Fruit fly (Drosophila melanogaster) whole organism, embryonic: Measurements from ENCODE around the gene Prx4.

Experiments used
- Ada2b ChIP-seq: fragments of 200-800 bp; sonication (Bioruptor generic); IDR thresholded peaks from 2 replicates; pipeline ENCODE4 v1.3.6; 2022; ENCODE audit warnings: missing biosample characterization, missing genetic modification characterization
- Adf1 ChIP-seq: fragments of 200-800 bp; sonication (Bioruptor generic); IDR thresholded peaks from 2 replicates; pipeline ENCODE4 v1.3.6; 2022; ENCODE audit warnings: missing biosample characterization, missing genetic modification characterization
- CG10321 ChIP-seq: fragments of 200-800 bp; sonication (Bioruptor generic); IDR thresholded peaks from 2 replicates; pipeline ENCODE4 v1.3.6; 2022; ENCODE audit warnings: missing biosample characterization, missing genetic modification characterization
- CG11695 ChIP-seq: fragments of 200-800 bp; sonication (Bioruptor generic); IDR thresholded peaks from 3 replicates; pipeline ENCODE4 v1.3.6; 2022; ENCODE audit warnings: missing biosample characterization, missing genetic modification characterization
- CG12299 ChIP-seq: fragments of 200-800 bp; sonication (Bioruptor generic); optimal IDR thresholded peaks from 2 replicates; lab custom pipeline; 2018; ENCODE audit warnings: missing biosample characterization, mild to moderate bottlenecking, missing genetic modification characterization
- CG12744 ChIP-seq: fragments of 200-800 bp; sonication (Bioruptor generic); optimal IDR thresholded peaks from 2 replicates; lab custom pipeline; 2016; ENCODE audit warnings: missing biosample characterization, missing genetic modification characterization
- CG13624 ChIP-seq: fragments of 200-800 bp; sonication (Bioruptor generic); optimal IDR thresholded peaks from 2 replicates; lab custom pipeline; 2016; ENCODE audit warnings: missing biosample characterization, missing genetic modification characterization
- CG13775 ChIP-seq: fragments of 200-800 bp; sonication (Bioruptor generic); optimal IDR thresholded peaks from 3 replicates; lab custom pipeline; 2017; ENCODE audit warnings: missing biosample characterization, mild to moderate bottlenecking, missing genetic modification characterization
- CG15269 ChIP-seq: fragments of 200-800 bp; sonication (Bioruptor generic); optimal IDR thresholded peaks from 2 replicates; lab custom pipeline; 2018; ENCODE audit warnings: missing biosample characterization, mild to moderate bottlenecking, missing genetic modification characterization, moderate library complexity
- CG17361 ChIP-seq: fragments of 200-800 bp; sonication (Bioruptor generic); IDR thresholded peaks from 3 replicates; pipeline ENCODE4 v1.3.6; 2022; ENCODE audit warnings: missing biosample characterization, missing genetic modification characterization
- CG1832 ChIP-seq: fragments of 200-800 bp; sonication (Bioruptor generic); optimal IDR thresholded peaks from 2 replicates; lab custom pipeline; 2017; ENCODE audit warnings: missing biosample characterization, mild to moderate bottlenecking, missing genetic modification characterization, inconsistent platforms
- CG18599 ChIP-seq: fragments of 200-800 bp; sonication (Bioruptor generic); optimal IDR thresholded peaks from 3 replicates; lab custom pipeline; 2017; ENCODE audit warnings: missing biosample characterization, missing genetic modification characterization, mild to moderate bottlenecking, moderate library complexity, missing genetic modification reagents
- CG2875 ChIP-seq: fragments of 200-800 bp; sonication (Bioruptor generic); optimal IDR thresholded peaks from 2 replicates; lab custom pipeline; 2017; ENCODE audit warnings: missing biosample characterization, mild to moderate bottlenecking, missing genetic modification characterization, missing genetic modification reagents
- CG3065 ChIP-seq: fragments of 200-800 bp; sonication (Bioruptor generic); optimal IDR thresholded peaks from 2 replicates; lab custom pipeline; 2016; ENCODE audit warnings: missing biosample characterization, missing genetic modification characterization
- CG33557 ChIP-seq: fragments of 200-800 bp; sonication (Bioruptor generic); optimal IDR thresholded peaks from 2 replicates; lab custom pipeline; 2019; ENCODE audit warnings: missing biosample characterization, mild to moderate bottlenecking, missing genetic modification characterization, moderate library complexity
- CG4282 ChIP-seq: fragments of 200-800 bp; sonication (Bioruptor generic); optimal IDR thresholded peaks from 2 replicates; lab custom pipeline; 2016; ENCODE audit warnings: missing biosample characterization, missing genetic modification characterization
- CG7372 ChIP-seq: fragments of 200-800 bp; sonication (Bioruptor generic); IDR thresholded peaks from 2 replicates; pipeline ENCODE4 v1.3.6; 2022; ENCODE audit warnings: missing biosample characterization, missing genetic modification characterization
- CG7556 ChIP-seq: fragments of 200-800 bp; sonication (Bioruptor generic); optimal IDR thresholded peaks from 2 replicates; lab custom pipeline; 2017; ENCODE audit warnings: missing biosample characterization, mild to moderate bottlenecking, missing genetic modification characterization
- CG8765 ChIP-seq: fragments of 200-800 bp; sonication (Bioruptor generic); IDR thresholded peaks from 2 replicates; pipeline ENCODE4 v1.3.6; 2022; ENCODE audit warnings: missing biosample characterization, missing genetic modification characterization
- CG8944 ChIP-seq: fragments of 200-800 bp; sonication (Bioruptor generic); optimal IDR thresholded peaks from 3 replicates; lab custom pipeline; 2016; ENCODE audit warnings: missing biosample characterization, missing genetic modification characterization
- CrebB ChIP-seq: fragments of 200-800 bp; sonication (Bioruptor generic); optimal IDR thresholded peaks from 3 replicates; lab custom pipeline; 2018; ENCODE audit warnings: missing biosample characterization, mild to moderate bottlenecking, missing genetic modification characterization
- D19B ChIP-seq: fragments of 200-800 bp; sonication (Bioruptor generic); optimal IDR thresholded peaks from 2 replicates; lab custom pipeline; 2017; ENCODE audit warnings: missing biosample characterization, mild to moderate bottlenecking, missing genetic modification characterization
- Deaf1 ChIP-seq: fragments of 200-800 bp; optimal IDR thresholded peaks from 3 replicates; lab custom pipeline; 2019; ENCODE audit warnings: missing biosample characterization, mild to moderate bottlenecking, missing genetic modification characterization, moderate library complexity
- Gsc ChIP-seq: fragments of 200-800 bp; sonication (Bioruptor generic); IDR thresholded peaks from 2 replicates; pipeline ENCODE4 v1.3.6; 2022; ENCODE audit warnings: missing biosample characterization, missing genetic modification characterization
- Myb ChIP-seq: fragments of 200-800 bp; sonication (Bioruptor generic); optimal IDR thresholded peaks from 2 replicates; lab custom pipeline; 2016; ENCODE audit warnings: missing biosample characterization, missing genetic modification characterization
- NC2α ChIP-seq: fragments of 200-800 bp; sonication (Bioruptor generic); optimal IDR thresholded peaks from 2 replicates; lab custom pipeline; 2016; ENCODE audit warnings: missing biosample characterization, missing genetic modification characterization
- NK7.1 ChIP-seq: fragments of 200-800 bp; sonication (Bioruptor generic); optimal IDR thresholded peaks from 3 replicates; lab custom pipeline; 2016; ENCODE audit warnings: missing biosample characterization, missing genetic modification characterization
- Ptx1 ChIP-seq: fragments of 200-800 bp; sonication (Bioruptor generic); IDR thresholded peaks from 2 replicates; pipeline ENCODE4 v1.3.6; 2022; ENCODE audit warnings: missing biosample characterization, missing genetic modification characterization
- Stat92E ChIP-seq, 3 experiments: fragments of >200 bp in 2 of 3; fragments of 200-800 bp in 1 of 3; sonication (Bioruptor generic) in 1 of 3; optimal IDR thresholded peaks; 2 replicates each; lab custom pipeline; 2017 to 2019; ENCODE audit warnings: missing biosample characterization in 3 of 3, missing genetic modification characterization in 3 of 3, mild to moderate bottlenecking in 1 of 3, moderate library complexity in 1 of 3
- Xbp1 ChIP-seq: fragments of 200-800 bp; sonication (Bioruptor generic); optimal IDR thresholded peaks from 3 replicates; lab custom pipeline; 2016; ENCODE audit warnings: missing biosample characterization, mild to moderate bottlenecking, missing genetic modification characterization
- az2 ChIP-seq: fragments of 200-800 bp; sonication (Bioruptor generic); optimal IDR thresholded peaks from 3 replicates; lab custom pipeline; 2016; ENCODE audit warnings: missing biosample characterization, missing genetic modification characterization
- crc ChIP-seq: fragments of 200-800 bp; sonication (Bioruptor generic); optimal IDR thresholded peaks from 2 replicates; lab custom pipeline; 2016; ENCODE audit warnings: missing biosample characterization, missing genetic modification characterization
- ewg ChIP-seq: fragments of 200-800 bp; sonication (Bioruptor generic); optimal IDR thresholded peaks from 3 replicates; lab custom pipeline; 2017; ENCODE audit warnings: mild to moderate bottlenecking, missing biosample characterization, missing genetic modification reagents, missing genetic modification characterization
- ftz-f1 ChIP-seq: fragments of 200-800 bp; sonication (Bioruptor generic); optimal IDR thresholded peaks from 2 replicates; lab custom pipeline; 2016; ENCODE audit warnings: missing biosample characterization, missing genetic modification characterization
- hbn ChIP-seq: fragments of 200-800 bp; sonication (Bioruptor generic); IDR thresholded peaks from 2 replicates; pipeline ENCODE4 v1.3.6; 2022; ENCODE audit warnings: missing biosample characterization, missing genetic modification characterization; ENCODE audit not compliant: partially characterized antibody
- ind ChIP-seq: fragments of 200-800 bp; sonication (Bioruptor generic); optimal IDR thresholded peaks from 3 replicates; lab custom pipeline; 2016; ENCODE audit warnings: missing biosample characterization, missing genetic modification characterization
- jigr1 ChIP-seq: fragments of 200-800 bp; sonication (Bioruptor generic); IDR thresholded peaks from 3 replicates; pipeline ENCODE4 v1.3.6; 2022; ENCODE audit warnings: missing biosample characterization, missing genetic modification characterization
- lov ChIP-seq, 2 experiments: fragments of 200-800 bp in 1 of 2; fragments of >200 bp in 1 of 2; sonication (Bioruptor generic) in 1 of 2; IDR thresholded peaks in 1 of 2; optimal IDR thresholded peaks in 1 of 2; 2 replicates in 1 of 2; 3 replicates in 1 of 2; pipeline versions ENCODE4 v1.3.6 to Lab custom; 2017 to 2022; ENCODE audit warnings: missing biosample characterization in 1 of 2, missing genetic modification characterization in 1 of 2
- nmo ChIP-seq: fragments of 200-800 bp; sonication (Bioruptor generic); optimal IDR thresholded peaks from 2 replicates; lab custom pipeline; 2018; ENCODE audit warnings: missing biosample characterization, mild to moderate bottlenecking, missing genetic modification characterization, moderate library complexity
- nom ChIP-seq: fragments of 200-800 bp; sonication (Bioruptor generic); optimal IDR thresholded peaks from 2 replicates; lab custom pipeline; 2017; ENCODE audit warnings: missing biosample characterization, missing genetic modification characterization, mild to moderate bottlenecking, moderate library complexity, missing genetic modification reagents
- odd ChIP-seq: fragments of 200-800 bp; sonication (Bioruptor generic); optimal IDR thresholded peaks from 2 replicates; lab custom pipeline; 2017; ENCODE audit warnings: missing biosample characterization, mild to moderate bottlenecking, missing genetic modification characterization
- pros ChIP-seq: fragments of 200-800 bp; sonication (Bioruptor generic); optimal IDR thresholded peaks from 3 replicates; lab custom pipeline; 2019; ENCODE audit warnings: missing biosample characterization, mild to moderate bottlenecking, missing genetic modification characterization, moderate library complexity
- run ChIP-seq: fragments of 200-800 bp; sonication (Bioruptor generic); optimal IDR thresholded peaks from 3 replicates; lab custom pipeline; 2018; ENCODE audit warnings: missing biosample characterization, mild to moderate bottlenecking, missing genetic modification characterization
- salm ChIP-seq: fragments of 200-800 bp; sonication (Bioruptor generic); optimal IDR thresholded peaks from 2 replicates; lab custom pipeline; 2018; ENCODE audit warnings: missing biosample characterization, mild to moderate bottlenecking, missing genetic modification characterization
- sens-2 ChIP-seq: fragments of 200-800 bp; sonication (Bioruptor generic); IDR thresholded peaks from 2 replicates; pipeline ENCODE4 v1.3.6; 2022; ENCODE audit warnings: missing biosample characterization, missing genetic modification characterization
- sob ChIP-seq: fragments of 200-800 bp; sonication (Bioruptor generic); IDR thresholded peaks from 2 replicates; pipeline ENCODE4 v1.3.6; 2022; ENCODE audit warnings: missing biosample characterization, missing genetic modification characterization
- toy ChIP-seq: fragments of 200-800 bp; sonication (Bioruptor generic); IDR thresholded peaks from 2 replicates; pipeline ENCODE4 v1.3.6; 2022; ENCODE audit warnings: missing biosample characterization, missing genetic modification characterization
- twi ChIP-seq: fragments of 200-800 bp; optimal IDR thresholded peaks from 2 replicates; lab custom pipeline; 2019; ENCODE audit warnings: missing biosample characterization, mild to moderate bottlenecking, missing genetic modification characterization, moderate library complexity
- wdn ChIP-seq: fragments of 200-800 bp; sonication (Bioruptor generic); IDR thresholded peaks from 2 replicates; pipeline ENCODE4 v1.3.6; 2022; ENCODE audit warnings: missing biosample characterization, missing genetic modification characterization

The Prx4 gene

dm6 chr3L:3090581-3091345 lies 48.6 kb downstream of the Prx4 start (continued):
- TF ChIP-seq NK7.1 (GFP tag; lab: Kevin White, UChicago) (no peak), CG3065 (no peak), jigr1 (GFP tag; lab: Robert Waterston, UW) (peak; percentile 43; the same call in 1 of the 3 replicates), run (no peak), crc (GFP tag; lab: Kevin White, UChicago) (no peak), odd (GFP tag; lab: Kevin White, UChicago) (no peak), sob (GFP tag; lab: Robert Waterston, UW) (peak; percentile 77), ind (GFP tag; lab: Kevin White, UChicago) (no peak), Deaf1 (tag; lab: Kevin White, UChicago) (no peak), twi (tag; lab: Kevin White, UChicago) (peak; percentile 7), CG13775 (GFP tag; lab: Kevin White, UChicago) (no peak), Adf1 (peak; percentile 26; the same call in 1 of the 2 replicates), CG17361 (GFP tag; lab: Robert Waterston, UW) (peak; percentile 46; the same call in 1 of the 3 replicates), CG12299 (tag; lab: Kevin White, UChicago) (no peak), CG18599 (GFP tag; lab: Kevin White, UChicago) (peak; percentile 31), CG12744 (GFP tag; lab: Kevin White, UChicago) (no peak), Ada2b (GFP tag; lab: Robert Waterston, UW) (no peak), hbn (no peak), D19B (GFP tag; lab: Kevin White, UChicago) (no peak), ftz-f1 (GFP tag; lab: Kevin White, UChicago) (no peak), ewg (GFP tag; lab: Kevin White, UChicago) (peak; percentile 72), Gsc (GFP tag; lab: Robert Waterston, UW) (no peak), CG7556 (peak; percentile 10), Stat92E (GFP tag; optimal IDR thresholded peaks at IDR 0.05; lab: Kevin White, UChicago) (peak in 1 of 3 experiments; percentile 81), sens-2 (GFP tag; lab: Robert Waterston, UW) (peak; percentile 30; the same call in 1 of the 2 replicates), CG11695 (GFP tag; lab: Robert Waterston, UW) (no peak), pros (GFP tag; lab: Kevin White, UChicago) (peak; percentile 98), CG7372 (0 out of 2 replicates have a peak, but pooled peaks have one; percentile 7), NC2α (GFP tag; lab: Kevin White, UChicago) (peak; percentile 8), CG8765 (0 out of 2 replicates have a peak, but pooled peaks have one; percentile 5), CG2875 (GFP tag; lab: Kevin White, UChicago) (peak; percentile 29), Xbp1 (peak; percentile 45), wdn (GFP tag; lab: Robert Waterston, UW) (no peak), CG8944 (GFP tag; lab: Kevin White, UChicago) (peak; percentile 45), lov (optimal IDR thresholded peaks at IDR 0.05; lab: Kevin White, UChicago) (no peak), lov (GFP tag; IDR thresholded peaks at IDR 0.05; lab: Robert Waterston, UW) (no peak), CG4282 (no peak), salm (tag; lab: Kevin White, UChicago) (no peak), Ptx1 (GFP tag; lab: Robert Waterston, UW) (peak; percentile 27; the same call in 1 of the 2 replicates), az2 (no peak), nmo (GFP tag; lab: Kevin White, UChicago) (peak; percentile 43), toy (GFP tag; lab: Robert Waterston, UW) (no peak), CG33557 (GFP tag; lab: Kevin White, UChicago) (peak; percentile 50), Myb (GFP tag; lab: Kevin White, UChicago) (no peak), nom (peak; percentile 18), CG1832 (GFP tag; lab: Kevin White, UChicago) (no peak), CrebB (tag; lab: Kevin White, UChicago) (no peak), CG10321 (GFP tag; lab: Robert Waterston, UW) (no peak), CG15269 (tag; lab: Kevin White, UChicago) (peak; percentile 50), CG13624 (GFP tag; lab: Kevin White, UChicago) (peak; percentile 61)
